Worm (Caenorhabditis elegans) whole organism, late embryonic: Measurements from ENCODE around the gene srv-4.
A peak's percentile ranks its signal among the peaks of the same experiment; 100 is the strongest.

Source experiments
- ahr-1 ChIP-seq: sonication (generic microtip); optimal IDR thresholded peaks from 2 replicates; lab custom pipeline; 2016; ENCODE audit warnings: missing genetic modification characterization, missing compliant biosample characterization
- ama-1 ChIP-seq: fragments of 150-350 bp; optimal IDR thresholded peaks from 2 replicates; lab custom pipeline; 2014
- ceh-19 ChIP-seq: fragments of 200-800 bp; sonication (Bioruptor generic); optimal IDR thresholded peaks from 2 replicates; lab custom pipeline; 2018; ENCODE audit warnings: mild to moderate bottlenecking, missing genetic modification characterization, missing compliant biosample characterization
- ceh-22 ChIP-seq: sonication (generic microtip); optimal IDR thresholded peaks from 2 replicates; lab custom pipeline; 2017; ENCODE audit warnings: missing biosample characterization, missing genetic modification characterization
- ceh-24 ChIP-seq: sonication (generic microtip); optimal IDR thresholded peaks from 2 replicates; lab custom pipeline; 2016; ENCODE audit warnings: mild to moderate bottlenecking, missing genetic modification characterization, missing compliant biosample characterization
- ceh-30 ChIP-seq: fragments of 150-350 bp; optimal IDR thresholded peaks from 2 replicates; lab custom pipeline; 2014; ENCODE audit warnings: missing biosample characterization, missing genetic modification characterization
- ceh-45 ChIP-seq: fragments of 200-800 bp; sonication (Bioruptor generic); IDR thresholded peaks from 2 replicates; pipeline ENCODE4 v1.3.6; 2022; ENCODE audit warnings: missing genetic modification reagents, missing genetic modification characterization, missing compliant biosample characterization
- ceh-48 ChIP-seq: sonication (generic microtip); optimal IDR thresholded peaks from 2 replicates; lab custom pipeline; 2016; ENCODE audit warnings: missing genetic modification characterization, inconsistent platforms, missing compliant biosample characterization
- ceh-6 ChIP-seq: fragments of 200-800 bp; sonication (Bioruptor generic); optimal IDR thresholded peaks from 2 replicates; lab custom pipeline; 2018; ENCODE audit warnings: mild to moderate bottlenecking, missing genetic modification characterization, missing compliant biosample characterization
- dmd-4 ChIP-seq: sonication (generic microtip); optimal IDR thresholded peaks from 2 replicates; lab custom pipeline; 2016; ENCODE audit warnings: borderline replicate concordance, missing genetic modification characterization, missing compliant biosample characterization
- elt-4 ChIP-seq: sonication (generic microtip); optimal IDR thresholded peaks from 2 replicates; lab custom pipeline; 2016; ENCODE audit warnings: missing genetic modification characterization, missing compliant biosample characterization
- ets-4 ChIP-seq: sonication (generic microtip); optimal IDR thresholded peaks from 2 replicates; lab custom pipeline; 2016; ENCODE audit warnings: missing genetic modification characterization, missing compliant biosample characterization
- eyg-1 ChIP-seq: sonication (generic microtip); optimal IDR thresholded peaks from 2 replicates; lab custom pipeline; 2016; ENCODE audit warnings: missing genotype, missing genetic modification characterization, missing compliant biosample characterization
- fax-1 ChIP-seq: sonication (generic microtip); optimal IDR thresholded peaks from 2 replicates; lab custom pipeline; 2016; ENCODE audit warnings: missing genotype, missing genetic modification characterization, missing compliant biosample characterization
- fkh-10 ChIP-seq: fragments of 150-350 bp; optimal IDR thresholded peaks from 2 replicates; lab custom pipeline; 2014; ENCODE audit warnings: missing biosample characterization, missing genetic modification reagents, missing genetic modification characterization
- fkh-6 ChIP-seq: sonication (generic microtip); optimal IDR thresholded peaks from 2 replicates; lab custom pipeline; 2016; ENCODE audit warnings: missing genetic modification characterization, missing compliant biosample characterization
- hlh-6 ChIP-seq: sonication (generic microtip); optimal IDR thresholded peaks from 2 replicates; lab custom pipeline; 2016; ENCODE audit warnings: missing genotype, missing genetic modification characterization, missing compliant biosample characterization
- lim-6 ChIP-seq: sonication (generic microtip); optimal IDR thresholded peaks from 2 replicates; lab custom pipeline; 2016; ENCODE audit warnings: missing genetic modification characterization, missing compliant biosample characterization
- lin-11 ChIP-seq: fragments of 200-800 bp; sonication (Bioruptor generic); optimal IDR thresholded peaks from 2 replicates; lab custom pipeline; 2018; ENCODE audit warnings: mild to moderate bottlenecking, missing genetic modification characterization, missing compliant biosample characterization
- mec-3 ChIP-seq: sonication (generic microtip); optimal IDR thresholded peaks from 2 replicates; lab custom pipeline; 2016; ENCODE audit warnings: borderline replicate concordance, missing genetic modification characterization, missing compliant biosample characterization
- nfya-1 ChIP-seq: sonication (generic microtip); optimal IDR thresholded peaks from 2 replicates; lab custom pipeline; 2017; ENCODE audit warnings: missing genetic modification characterization, mild to moderate bottlenecking, missing compliant biosample characterization, antibody characterized with exemption, moderate library complexity
- nhr-232 ChIP-seq: sonication (generic microtip); optimal IDR thresholded peaks from 2 replicates; lab custom pipeline; 2016; ENCODE audit warnings: missing genetic modification characterization, missing compliant biosample characterization
- npax-4 ChIP-seq: sonication (generic microtip); optimal IDR thresholded peaks from 2 replicates; lab custom pipeline; 2016; ENCODE audit warnings: missing genetic modification characterization, missing compliant biosample characterization
- odd-2 ChIP-seq: sonication (generic microtip); optimal IDR thresholded peaks from 2 replicates; lab custom pipeline; 2017; ENCODE audit warnings: antibody characterized with exemption, mild to moderate bottlenecking, missing genetic modification characterization, missing compliant biosample characterization
- pag-3 ChIP-seq: sonication (generic microtip); optimal IDR thresholded peaks from 2 replicates; lab custom pipeline; 2016; ENCODE audit warnings: missing compliant biosample characterization, missing genetic modification characterization, borderline replicate concordance
- pat-9 ChIP-seq: fragments of 200-800 bp; sonication (Bioruptor generic); optimal IDR thresholded peaks from 2 replicates; lab custom pipeline; 2018; ENCODE audit warnings: mild to moderate bottlenecking, missing genetic modification characterization, moderate library complexity, missing compliant biosample characterization
- pha-2 ChIP-seq: sonication (generic microtip); optimal IDR thresholded peaks from 2 replicates; lab custom pipeline; 2017; ENCODE audit warnings: mild to moderate bottlenecking, missing genetic modification characterization, missing compliant biosample characterization
- pha-4 ChIP-seq: fragments of 150-350 bp; optimal IDR thresholded peaks from 2 replicates; lab custom pipeline; 2018; ENCODE audit warnings: missing biosample characterization, missing genetic modification reagents, missing genetic modification characterization
- pqm-1 ChIP-seq: sonication (generic microtip); optimal IDR thresholded peaks from 2 replicates; lab custom pipeline; 2016; ENCODE audit warnings: missing genetic modification characterization, missing compliant biosample characterization
- ref-2 ChIP-seq: sonication (generic microtip); optimal IDR thresholded peaks from 2 replicates; lab custom pipeline; 2016; ENCODE audit warnings: missing genetic modification characterization, missing compliant biosample characterization
- sdc-2 ChIP-seq: sonication (generic microtip); optimal IDR thresholded peaks from 2 replicates; lab custom pipeline; 2016; ENCODE audit warnings: missing genotype, missing genetic modification characterization, missing compliant biosample characterization
- sox-4 ChIP-seq: sonication (generic microtip); optimal IDR thresholded peaks from 2 replicates; lab custom pipeline; 2017; ENCODE audit warnings: mild to moderate bottlenecking, missing genetic modification characterization, inconsistent platforms, missing compliant biosample characterization
- tbx-2 ChIP-seq: sonication (generic microtip); optimal IDR thresholded peaks from 2 replicates; lab custom pipeline; 2016; ENCODE audit warnings: missing genetic modification characterization, missing compliant biosample characterization
- tbx-7 ChIP-seq: sonication (generic microtip); optimal IDR thresholded peaks from 2 replicates; lab custom pipeline; 2016; ENCODE audit warnings: missing genotype, missing genetic modification characterization, missing compliant biosample characterization
- unc-86 ChIP-seq: sonication (generic microtip); optimal IDR thresholded peaks from 2 replicates; lab custom pipeline; 2016; ENCODE audit warnings: missing genetic modification characterization, missing compliant biosample characterization
- ztf-16 ChIP-seq: sonication (generic microtip); optimal IDR thresholded peaks from 2 replicates; lab custom pipeline; 2017; ENCODE audit warnings: missing genetic modification characterization, missing compliant biosample characterization

srv-4 gene

ce11 chrIV:4288332-4288731 is at the start of gene srv-4:
srv-4 (minus strand) TSS chrIV:4288432.
- TF ChIP-seq hlh-6 (tag; lab: Kevin White, UChicago) (no peak), ceh-30 (tag; lab: Kevin White, UChicago) (no peak)

- no peak for TF ChIP-seq ceh-45 (GFP tag; lab: Robert Waterston, UW)
- no peak for TF ChIP-seq sdc-2
- TF ChIP-seq nhr-232 (tag; lab: Kevin White, UChicago): no peak
- TF ChIP-seq ceh-22 (tag; lab: Kevin White, UChicago): no peak
- no peak for TF ChIP-seq pha-4 (tag; lab: Kevin White, UChicago)
- TF ChIP-seq pag-3 (tag; lab: Kevin White, UChicago): no peak
- no peak for TF ChIP-seq sox-4 (tag; lab: Kevin White, UChicago)
- no peak for TF ChIP-seq ref-2 (tag; lab: Kevin White, UChicago)
- no peak for TF ChIP-seq eyg-1
- TF ChIP-seq, all 69 proteins: peak for 0
These were observed 48.1 kb upstream of the srv-4 start, which contains the start of the genes W03B1.3 and oac-51 for ce11 chrIV:4336139-4336851. W03B1.3 (minus strand) TSS chrIV:4336239. oac-51 (plus strand) TSS chrIV:4336801.

ce11 chrIV:4326445-4326844 is 38.2 kb upstream of the srv-4 start, which contains the start of gene trpl-2:
trpl-2 (plus strand) TSS chrIV:4326654.
- no peak for TF ChIP-seq pha-2
- no peak for TF ChIP-seq pat-9
- TF ChIP-seq ceh-24: no peak
- no peak for TF ChIP-seq ahr-1
- no peak for TF ChIP-seq ceh-19 (GFP tag; lab: Kevin White, UChicago)
- no peak for TF ChIP-seq odd-2 (tag; lab: Kevin White, UChicago)
- TF ChIP-seq lin-11: no peak
- no peak for TF ChIP-seq ref-2 (tag; lab: Kevin White, UChicago)
- no peak for TF ChIP-seq elt-4 (tag; lab: Kevin White, UChicago)
- TF ChIP-seq pag-3 (tag; lab: Kevin White, UChicago): no peak
- no peak for TF ChIP-seq ets-4 (tag; lab: Kevin White, UChicago)
- TF ChIP-seq mec-3: no peak

ce11 chrIV:4319473-4319872 is 31.2 kb upstream of the srv-4 start:
- no peak for TF ChIP-seq fkh-10
- TF ChIP-seq, all 69 proteins: peak for 0

ce11 chrIV:4318056-4318455 is 29.8 kb upstream of the srv-4 start:
- TF ChIP-seq pqm-1 (no peak), tbx-7 (tag; lab: Kevin White, UChicago) (no peak), pat-9 (no peak)

- TF ChIP-seq ceh-48: peak; percentile 40
- no peak for TF ChIP-seq fkh-10
These were observed 29.4 kb upstream of the srv-4 start for ce11 chrIV:4317638-4318037.

ce11 chrIV:4316813-4317408 is 28.7 kb upstream of the srv-4 start, which contains the start of gene Y24D9B.1:
Y24D9B.1 (plus strand) TSS chrIV:4317358.
- TF ChIP-seq lim-6 (tag; lab: Kevin White, UChicago) (no peak), pha-2 (no peak), ceh-6 (GFP tag; lab: Kevin White, UChicago) (no peak), unc-86 (no peak), ceh-22 (tag; lab: Kevin White, UChicago) (no peak), nfya-1 (tag; lab: Kevin White, UChicago) (no peak), fax-1 (no peak), eyg-1 (no peak), ztf-16 (no peak), fkh-6 (tag; lab: Kevin White, UChicago) (no peak), dmd-4 (tag; lab: Kevin White, UChicago) (no peak), tbx-2 (tag; lab: Kevin White, UChicago) (no peak), ama-1 (lab: Kevin White, UChicago) (no peak), ceh-19 (GFP tag; lab: Kevin White, UChicago) (no peak), npax-4 (tag; lab: Kevin White, UChicago) (no peak)
